Fruit fly (Drosophila melanogaster): ENCODE measurements around the gene Pde11.

Pde11 gene

DNA sequence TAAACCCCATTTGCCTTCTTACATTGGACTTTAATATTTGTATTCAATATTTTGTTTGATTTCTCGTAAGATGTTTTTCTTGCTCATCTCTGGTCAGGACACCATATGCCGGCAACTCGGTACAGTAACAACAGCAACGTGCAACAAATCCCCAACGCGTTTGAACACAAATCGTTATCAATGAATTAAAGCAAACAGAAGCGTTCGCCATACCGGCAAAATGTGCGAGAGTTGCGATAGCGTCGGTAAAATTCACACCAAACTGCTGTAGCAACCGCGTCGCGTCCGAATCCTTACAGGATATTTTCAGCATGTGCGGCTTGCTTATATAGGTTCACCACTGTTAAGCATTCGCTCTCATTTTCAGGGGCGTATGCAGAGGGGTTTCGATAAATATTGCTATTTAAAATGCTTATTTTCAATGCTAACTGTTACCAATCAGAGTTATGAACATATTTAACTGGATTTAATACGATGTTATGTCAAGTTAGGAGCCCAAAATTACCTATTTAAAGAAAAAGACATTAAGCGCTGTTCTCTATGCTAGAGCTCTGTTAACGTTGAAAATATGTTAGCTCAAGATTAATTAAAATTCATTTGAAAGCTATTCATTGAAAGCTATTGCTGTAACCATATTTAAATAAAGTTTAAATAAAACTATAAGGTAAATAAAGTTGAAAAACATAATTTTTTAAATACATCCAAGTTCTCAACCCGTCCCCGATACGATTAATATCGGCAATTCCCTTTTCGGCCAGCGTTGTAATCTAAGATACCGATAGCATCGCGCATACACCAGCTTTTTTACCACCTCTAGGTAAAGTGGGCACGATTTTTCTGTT lies at the start of gene Pde11, which contains the start of gene CG15160:
Pde11 (minus strand) TSS at position 243 of the 842 bp plus-strand sequence.
CG15160 (plus strand) TSS at position 792 of the 842 bp plus-strand sequence.
- TF ChIP-seq pan (optimal IDR thresholded peaks at IDR 0.05) (no peak), Vsx2 (GFP tag; optimal IDR thresholded peaks at IDR 0.05; ENCODE audit: partially characterized antibody) (no peak), OdsH (GFP tag; optimal IDR thresholded peaks at IDR 0.05) (no peak), brk (GFP tag; optimal IDR thresholded peaks at IDR 0.05) (no peak), dsf (GFP tag; optimal IDR thresholded peaks at IDR 0.05; ENCODE audit: borderline replicate concordance) (peak; percentile 57), N (GFP tag; optimal IDR thresholded peaks at IDR 0.05) (no peak), rgr (GFP tag; optimal IDR thresholded peaks at IDR 0.05) (no peak), Hr83 (GFP tag; optimal IDR thresholded peaks at IDR 0.05; ENCODE audit: poor library complexity, severe bottlenecking) (peak; percentile 65), ey (GFP tag; optimal IDR thresholded peaks at IDR 0.05) (no peak), Mio (GFP tag; optimal IDR thresholded peaks at IDR 0.05) (no peak), woc (GFP tag; optimal IDR thresholded peaks at IDR 0.05) (no peak), jim (GFP tag; optimal IDR thresholded peaks at IDR 0.05) (no peak), tai (GFP tag; optimal IDR thresholded peaks at IDR 0.05) (peak; percentile 65), lola (GFP tag; optimal IDR thresholded peaks at IDR 0.05) (no peak), psq (GFP tag; optimal IDR thresholded peaks at IDR 0.05) (no peak), usp (GFP tag; optimal IDR thresholded peaks at IDR 0.05) (no peak), Abd-B (GFP tag; optimal IDR thresholded peaks at IDR 0.05) (no peak), Hr78 (GFP tag; optimal IDR thresholded peaks at IDR 0.05) (no peak), Sp1 (GFP tag; optimal IDR thresholded peaks at IDR 0.05) (no peak), CG32264 (GFP tag; optimal IDR thresholded peaks at IDR 0.05) (no peak), Myc (optimal IDR thresholded peaks at IDR 0.05) (no peak), dmrt93B (GFP tag; optimal IDR thresholded peaks at IDR 0.05) (peak; percentile 31), foxo (GFP tag; optimal IDR thresholded peaks at IDR 0.05) (no peak), Rel (GFP tag; optimal IDR thresholded peaks at IDR 0.05) (no peak), Rel (tag; optimal IDR thresholded peaks at IDR 0.05) (no peak), CrebA (GFP tag; optimal IDR thresholded peaks at IDR 0.05; ENCODE audit: borderline replicate concordance) (no peak), CG9705 (GFP tag; optimal IDR thresholded peaks at IDR 0.05) (peak; percentile 38), h (GFP tag; optimal IDR thresholded peaks at IDR 0.05) (no peak), sv (GFP tag; optimal IDR thresholded peaks at IDR 0.05) (peak; percentile 21), dl (GFP tag; optimal IDR thresholded peaks at IDR 0.05; ENCODE audit: insufficient read depth in 1 of 2, partially characterized antibody in 2 of 2) (no peak), Dif (GFP tag; optimal IDR thresholded peaks at IDR 0.05; ENCODE audit: partially characterized antibody) (no peak), HLH106 (tag; optimal IDR thresholded peaks at IDR 0.05) (no peak), sage (GFP tag; optimal IDR thresholded peaks at IDR 0.05) (no peak), fru (GFP tag; optimal IDR thresholded peaks at IDR 0.05) (no peak), GATAd (GFP tag; optimal IDR thresholded peaks at IDR 0.05) (no peak), Jra (GFP tag; optimal IDR thresholded peaks at IDR 0.05) (peak; percentile 48), Hnf4 (GFP tag; optimal IDR thresholded peaks at IDR 0.05) (peak; percentile 57), Dfd (GFP tag; optimal IDR thresholded peaks at IDR 0.05) (no peak), br (GFP tag; optimal IDR thresholded peaks at IDR 0.05) (no peak)

DNA sequence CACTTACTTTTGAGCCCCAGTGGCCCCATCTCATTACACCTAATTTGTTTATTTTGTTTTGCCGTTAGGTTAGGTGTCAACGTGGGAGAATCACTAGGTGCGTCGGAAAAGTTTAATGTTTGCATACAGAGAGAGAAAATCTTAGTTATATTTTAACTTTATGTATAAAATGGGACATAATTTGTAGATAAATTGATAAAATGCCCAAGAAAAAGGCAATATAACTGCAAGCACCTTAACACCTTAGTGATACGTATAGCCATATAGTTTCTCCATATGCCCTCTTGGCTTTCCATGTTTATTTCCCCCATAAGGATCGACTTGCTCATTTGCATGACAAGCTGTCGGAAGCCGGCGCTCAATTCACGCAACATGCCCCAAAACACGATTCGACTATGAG lies 48.8 kb upstream of the Pde11 start:
- TF ChIP-seq lola (GFP tag; optimal IDR thresholded peaks at IDR 0.05) (no peak), dmrt93B (GFP tag; optimal IDR thresholded peaks at IDR 0.05) (no peak), GATAd (GFP tag; optimal IDR thresholded peaks at IDR 0.05) (no peak), OdsH (GFP tag; optimal IDR thresholded peaks at IDR 0.05) (no peak), Jra (GFP tag; optimal IDR thresholded peaks at IDR 0.05) (no peak), jim (GFP tag; optimal IDR thresholded peaks at IDR 0.05) (no peak), Rel (GFP tag; optimal IDR thresholded peaks at IDR 0.05) (no peak), Rel (tag; optimal IDR thresholded peaks at IDR 0.05) (no peak), h (GFP tag; optimal IDR thresholded peaks at IDR 0.05) (no peak), fru (GFP tag; optimal IDR thresholded peaks at IDR 0.05) (no peak), CG9705 (GFP tag; optimal IDR thresholded peaks at IDR 0.05) (no peak), rgr (GFP tag; optimal IDR thresholded peaks at IDR 0.05) (no peak), Vsx2 (GFP tag; optimal IDR thresholded peaks at IDR 0.05; ENCODE audit: partially characterized antibody) (no peak), brk (GFP tag; optimal IDR thresholded peaks at IDR 0.05) (no peak), CG32264 (GFP tag; optimal IDR thresholded peaks at IDR 0.05) (no peak), br (GFP tag; optimal IDR thresholded peaks at IDR 0.05) (no peak), CrebA (GFP tag; optimal IDR thresholded peaks at IDR 0.05; ENCODE audit: borderline replicate concordance) (no peak), sv (GFP tag; optimal IDR thresholded peaks at IDR 0.05) (no peak)
